Worm (Caenorhabditis elegans): ENCODE measurements around the gene best-19.
A peak's percentile ranks its signal among the peaks of the same experiment; 100 is the strongest.

The best-19 gene

ce11 chrIV:288027-288426, 4.6 kb downstream of the best-19 start, which contains the start of gene T21D12.14:
Gene T21D12.14 (minus strand): TSS chrIV:288127.
- TF ChIP-seq pqm-1 (tag; optimal IDR thresholded peaks at IDR 0.05), result no peak
- TF ChIP-seq nhr-25 (tag; optimal IDR thresholded peaks at IDR 0.05), result peak; percentile 1
- TF ChIP-seq nhr-76 (tag; optimal IDR thresholded peaks at IDR 0.05), result no peak
- TF ChIP-seq lsy-12 (tag; optimal IDR thresholded peaks at IDR 0.05), result no peak
- TF ChIP-seq fkh-10 (GFP tag; optimal IDR thresholded peaks at IDR 0.05), result no peak

- no peak for TF ChIP-seq nhr-11 (tag; optimal IDR thresholded peaks at IDR 0.05)
Measured at ce11 chrIV:290387-290786, 6.9 kb downstream of the best-19 start.

ce11 chrIV:291356-291755, 7.9 kb downstream of the best-19 start, which contains the start of gene T21D12.7:
Gene T21D12.7 (minus strand): TSS chrIV:291456.
- TF ChIP-seq elt-1 (tag; optimal IDR thresholded peaks at IDR 0.05), result no peak
- no peak for TF ChIP-seq unc-62 (GFP tag; optimal IDR thresholded peaks at IDR 0.05)
- TF ChIP-seq egl-5 (tag; optimal IDR thresholded peaks at IDR 0.05), result no peak
- TF ChIP-seq daf-12 (tag; optimal IDR thresholded peaks at IDR 0.05), result no peak
- TF ChIP-seq ceh-28 (tag; optimal IDR thresholded peaks at IDR 0.05), result no peak
- no peak for TF ChIP-seq nhr-23 (tag; optimal IDR thresholded peaks at IDR 0.05)
- no peak for TF ChIP-seq fos-1 (tag; optimal IDR thresholded peaks at IDR 0.05)
- no peak for TF ChIP-seq nhr-237 (tag; optimal IDR thresholded peaks at IDR 0.05)
- no peak for TF ChIP-seq lsy-12 (tag; optimal IDR thresholded peaks at IDR 0.05)
- TF ChIP-seq ztf-11 (tag; optimal IDR thresholded peaks at IDR 0.05), result no peak
- TF ChIP-seq tbx-2 (tag; optimal IDR thresholded peaks at IDR 0.05), result no peak
- no peak for TF ChIP-seq nhr-43 (tag; optimal IDR thresholded peaks at IDR 0.05; ENCODE audit: poor library complexity, severe bottlenecking)
- TF ChIP-seq nhr-12 (tag; optimal IDR thresholded peaks at IDR 0.05), result no peak

ce11 chrIV:291851-292367, 8.5 kb downstream of the best-19 start:
- TF ChIP-seq nhr-25 (tag; optimal IDR thresholded peaks at IDR 0.05), result no peak
- peak; percentile 44 for TF ChIP-seq ama-1 (optimal IDR thresholded peaks at IDR 0.05)
- no peak for TF ChIP-seq fkh-10 (GFP tag; optimal IDR thresholded peaks at IDR 0.05)
- TF ChIP-seq aly-2 (tag; optimal IDR thresholded peaks at IDR 0.05), result no peak
- no peak for TF ChIP-seq nhr-77 (tag; optimal IDR thresholded peaks at IDR 0.05)
- no peak for TF ChIP-seq elt-1 (tag; optimal IDR thresholded peaks at IDR 0.05)
- no peak for TF ChIP-seq nhr-23 (tag; optimal IDR thresholded peaks at IDR 0.05)
- TF ChIP-seq nfya-1 (tag; optimal IDR thresholded peaks at IDR 0.05; ENCODE audit: insufficient read depth), result no peak
- TF ChIP-seq lin-15B (tag; optimal IDR thresholded peaks at IDR 0.05), result no peak
- TF ChIP-seq jun-1 (tag; optimal IDR thresholded peaks at IDR 0.05), result peak; percentile 66
- TF ChIP-seq nhr-11 (tag; optimal IDR thresholded peaks at IDR 0.05), result no peak
- TF ChIP-seq ceh-16 (tag; optimal IDR thresholded peaks at IDR 0.05), result no peak
- TF ChIP-seq nhr-67 (tag; optimal IDR thresholded peaks at IDR 0.05), result no peak
- no peak for TF ChIP-seq mml-1 (tag; optimal IDR thresholded peaks at IDR 0.05)
- TF ChIP-seq nhr-28 (tag; optimal IDR thresholded peaks at IDR 0.05), result no peak
- TF ChIP-seq ceh-82 (tag; optimal IDR thresholded peaks at IDR 0.05), result no peak
- no peak for TF ChIP-seq fos-1 (tag; optimal IDR thresholded peaks at IDR 0.05)
- no peak for TF ChIP-seq ceh-9 (tag; optimal IDR thresholded peaks at IDR 0.05)
- TF ChIP-seq daf-12 (tag; optimal IDR thresholded peaks at IDR 0.05), result no peak
- TF ChIP-seq ZK546.5 (tag; optimal IDR thresholded peaks at IDR 0.05), result no peak
- TF ChIP-seq egl-27 (tag; optimal IDR thresholded peaks at IDR 0.05), result no peak
- no peak for TF ChIP-seq nhr-237 (tag; optimal IDR thresholded peaks at IDR 0.05)
- TF ChIP-seq elt-3 (tag; optimal IDR thresholded peaks at IDR 0.05), result no peak
- TF ChIP-seq pqm-1 (tag; optimal IDR thresholded peaks at IDR 0.05), result peak; percentile 99
- TF ChIP-seq mdl-1 (tag; optimal IDR thresholded peaks at IDR 0.05), result no peak
- no peak for TF ChIP-seq nhr-43 (tag; optimal IDR thresholded peaks at IDR 0.05; ENCODE audit: poor library complexity, severe bottlenecking)
- TF ChIP-seq lin-39 (tag; optimal IDR thresholded peaks at IDR 0.05), result no peak
- TF ChIP-seq fkh-2 (tag; optimal IDR thresholded peaks at IDR 0.05), result no peak
- TF ChIP-seq pha-4 (tag; optimal IDR thresholded peaks at IDR 0.05), result peak; percentile 72
- TF ChIP-seq hmg-11 (tag; optimal IDR thresholded peaks at IDR 0.05), result no peak
- TF ChIP-seq egl-5 (tag; optimal IDR thresholded peaks at IDR 0.05), result no peak
- no peak for TF ChIP-seq zag-1 (tag; optimal IDR thresholded peaks at IDR 0.05)
- TF ChIP-seq unc-39 (tag; optimal IDR thresholded peaks at IDR 0.05), result no peak
- no peak for TF ChIP-seq unc-62 (GFP tag; optimal IDR thresholded peaks at IDR 0.05)
- peak; percentile 8 for TF ChIP-seq ceh-28 (tag; optimal IDR thresholded peaks at IDR 0.05)
- TF ChIP-seq R02D3.7 (tag; optimal IDR thresholded peaks at IDR 0.05), result no peak
- TF ChIP-seq lsy-12 (tag; optimal IDR thresholded peaks at IDR 0.05), result peak; percentile 37
- peak; percentile 96 for TF ChIP-seq elt-2 (tag; optimal IDR thresholded peaks at IDR 0.05)
- TF ChIP-seq eor-1 (tag; optimal IDR thresholded peaks at IDR 0.05), result no peak
